Worm (Caenorhabditis elegans) whole organism, early embryonic: ENCODE data around the gene F42A8.1.

Experiments
- B0310.2 ChIP-seq: sonication (generic microtip); optimal IDR thresholded peaks from 2 replicates; lab custom pipeline; 2016; ENCODE audit warnings: mild to moderate bottlenecking, missing genetic modification characterization, missing compliant biosample characterization
- F13C5.2 ChIP-seq: sonication (generic microtip); optimal IDR thresholded peaks from 2 replicates; lab custom pipeline; 2017; ENCODE audit warnings: mild to moderate bottlenecking, missing genetic modification characterization, inconsistent platforms, missing compliant biosample characterization
- aly-1 ChIP-seq: sonication (generic microtip); optimal IDR thresholded peaks from 2 replicates; lab custom pipeline; 2016; ENCODE audit warnings: missing genetic modification characterization, missing compliant biosample characterization
- ama-1 ChIP-seq: fragments of 150-350 bp; optimal IDR thresholded peaks from 2 replicates; lab custom pipeline; 2014
- ceh-13 ChIP-seq: fragments of 200-800 bp; sonication (Bioruptor generic); optimal IDR thresholded peaks from 2 replicates; lab custom pipeline; 2018; ENCODE audit warnings: mild to moderate bottlenecking, missing genetic modification characterization, missing compliant biosample characterization
- ceh-36 ChIP-seq: sonication (generic microtip); optimal IDR thresholded peaks from 2 replicates; lab custom pipeline; 2016; ENCODE audit warnings: missing genetic modification characterization, inconsistent platforms, missing compliant biosample characterization
- ets-7 ChIP-seq: sonication (generic microtip); optimal IDR thresholded peaks from 2 replicates; lab custom pipeline; 2016; ENCODE audit warnings: missing genotype, missing genetic modification characterization, missing compliant biosample characterization
- flt-1 ChIP-seq: fragments of 200-800 bp; sonication (Bioruptor generic); IDR thresholded peaks from 2 replicates; pipeline ENCODE4 v1.3.6; 2022; ENCODE audit warnings: missing genetic modification characterization, missing compliant biosample characterization
- hmbx-1 ChIP-seq: sonication (generic microtip); optimal IDR thresholded peaks from 2 replicates; lab custom pipeline; 2016; ENCODE audit warnings: mild to moderate bottlenecking, missing genetic modification characterization, missing compliant biosample characterization
- hmg-4 ChIP-seq: fragments of 200-800 bp; sonication (Bioruptor generic); optimal IDR thresholded peaks from 2 replicates; lab custom pipeline; 2018; ENCODE audit warnings: mild to moderate bottlenecking, missing genetic modification characterization, missing compliant biosample characterization
- hnd-1 ChIP-seq: sonication (generic microtip); optimal IDR thresholded peaks from 2 replicates; lab custom pipeline; 2016; ENCODE audit warnings: missing genetic modification characterization, missing compliant biosample characterization
- pes-1 ChIP-seq: fragments of 200-800 bp; sonication (Bioruptor generic); IDR thresholded peaks from 2 replicates; pipeline ENCODE4 v1.3.6; 2022; ENCODE audit warnings: missing genetic modification reagents, missing genetic modification characterization, missing compliant biosample characterization
- scrt-1 ChIP-seq: fragments of 200-800 bp; sonication (Bioruptor generic); IDR thresholded peaks from 2 replicates; pipeline ENCODE4 v1.3.6; 2022; ENCODE audit warnings: missing genetic modification characterization, missing compliant biosample characterization
- sea-1 ChIP-seq: fragments of 200-800 bp; sonication (Bioruptor generic); conservative IDR thresholded peaks from 2 replicates; pipeline ENCODE4 v1.3.6; 2022; ENCODE audit warnings: missing genetic modification characterization, missing compliant biosample characterization
- tbx-11 ChIP-seq: fragments of 200-800 bp; sonication (Bioruptor generic); IDR thresholded peaks from 2 replicates; pipeline ENCODE4 v1.3.6; 2022; ENCODE audit warnings: missing genetic modification characterization, missing compliant biosample characterization
- tbx-37 ChIP-seq: fragments of 200-800 bp; sonication (Bioruptor generic); conservative IDR thresholded peaks from 2 replicates; pipeline ENCODE4 v1.3.6; 2022; ENCODE audit warnings: missing genetic modification reagents, missing genetic modification characterization, missing compliant biosample characterization
- tra-4 ChIP-seq: sonication (generic microtip); optimal IDR thresholded peaks from 2 replicates; lab custom pipeline; 2017; ENCODE audit warnings: missing genetic modification characterization, missing compliant biosample characterization

The F42A8.1 gene

ce11 chrII:9345116-9345515, 1.3 kb downstream of the F42A8.1 start:
- no peak for TF ChIP-seq aly-1 (tag; lab: Kevin White, UChicago)
- no peak for TF ChIP-seq B0310.2
- TF ChIP-seq ceh-36 (tag; lab: Kevin White, UChicago), result no peak
- TF ChIP-seq ets-7 (tag; lab: Kevin White, UChicago), result no peak
- TF ChIP-seq tbx-11 (GFP tag; lab: Robert Waterston, UW), result no peak
- TF ChIP-seq ama-1 (lab: Kevin White, UChicago), result no peak

- TF ChIP-seq pes-1 (GFP tag; lab: Robert Waterston, UW), result no peak
- no peak for TF ChIP-seq F13C5.2 (tag; lab: Kevin White, UChicago)
- TF ChIP-seq aly-1 (tag; lab: Kevin White, UChicago), result no peak
- TF ChIP-seq sea-1 (GFP tag; lab: Robert Waterston, UW), result no peak
- TF ChIP-seq ceh-13 (GFP tag; lab: Kevin White, UChicago), result no peak
- TF ChIP-seq hmbx-1 (tag; lab: Kevin White, UChicago), result no peak
These were observed 2.4 kb downstream of the F42A8.1 start for ce11 chrII:9343955-9344354.

ce11 chrII:9338859-9339258, 7.5 kb downstream of the F42A8.1 start, which contains the start of gene ttll-12:
TSS of gene ttll-12 (plus strand) at chrII:9338997.
- TF ChIP-seq tbx-37, result no peak
- no peak for TF ChIP-seq flt-1 (GFP tag; lab: Robert Waterston, UW)
- TF ChIP-seq pes-1 (GFP tag; lab: Robert Waterston, UW), result no peak
- no peak for TF ChIP-seq tbx-11 (GFP tag; lab: Robert Waterston, UW)
- TF ChIP-seq aly-1 (tag; lab: Kevin White, UChicago), result no peak
- no peak for TF ChIP-seq scrt-1 (GFP tag; lab: Robert Waterston, UW)
- TF ChIP-seq ets-7 (tag; lab: Kevin White, UChicago), result no peak
- no peak for TF ChIP-seq ceh-13 (GFP tag; lab: Kevin White, UChicago)
- no peak for TF ChIP-seq ama-1 (lab: Kevin White, UChicago)
- TF ChIP-seq B0310.2, result no peak
- TF ChIP-seq tra-4 (tag; lab: Kevin White, UChicago), result no peak
- TF ChIP-seq sea-1 (GFP tag; lab: Robert Waterston, UW), result no peak
- TF ChIP-seq ceh-36 (tag; lab: Kevin White, UChicago), result no peak

- no peak for TF ChIP-seq aly-1 (tag; lab: Kevin White, UChicago)
- no peak for TF ChIP-seq hmg-4 (GFP tag; lab: Kevin White, UChicago)
- TF ChIP-seq tra-4 (tag; lab: Kevin White, UChicago), result no peak
- TF ChIP-seq sea-1 (GFP tag; lab: Robert Waterston, UW), result no peak
- no peak for TF ChIP-seq scrt-1 (GFP tag; lab: Robert Waterston, UW)
- no peak for TF ChIP-seq hmbx-1 (tag; lab: Kevin White, UChicago)
- no peak for TF ChIP-seq flt-1 (GFP tag; lab: Robert Waterston, UW)
- TF ChIP-seq ets-7 (tag; lab: Kevin White, UChicago), result no peak
- TF ChIP-seq tbx-11 (GFP tag; lab: Robert Waterston, UW), result no peak
- no peak for TF ChIP-seq ceh-13 (GFP tag; lab: Kevin White, UChicago)
These were observed 9.7 kb downstream of the F42A8.1 start for ce11 chrII:9336651-9337050.

- TF ChIP-seq pes-1 (GFP tag; lab: Robert Waterston, UW), result no peak
- TF ChIP-seq tra-4 (tag; lab: Kevin White, UChicago), result no peak
- TF ChIP-seq tbx-11 (GFP tag; lab: Robert Waterston, UW), result no peak
- no peak for TF ChIP-seq sea-1 (GFP tag; lab: Robert Waterston, UW)
- no peak for TF ChIP-seq hmbx-1 (tag; lab: Kevin White, UChicago)
These were observed 12.7 kb downstream of the F42A8.1 start, which contains the start of gene scp-1 for ce11 chrII:9333714-9334113. TSS of gene scp-1 (plus strand) at chrII:9334014.

- TF ChIP-seq aly-1 (tag; lab: Kevin White, UChicago) (no peak), B0310.2 (no peak), hmbx-1 (tag; lab: Kevin White, UChicago) (no peak), hmg-4 (GFP tag; lab: Kevin White, UChicago) (no peak), tra-4 (tag; lab: Kevin White, UChicago) (no peak), pes-1 (GFP tag; lab: Robert Waterston, UW) (no peak), ets-7 (tag; lab: Kevin White, UChicago) (no peak), scrt-1 (GFP tag; lab: Robert Waterston, UW) (no peak), tbx-37 (no peak), ceh-13 (GFP tag; lab: Kevin White, UChicago) (no peak), F13C5.2 (tag; lab: Kevin White, UChicago) (no peak), ceh-36 (tag; lab: Kevin White, UChicago) (no peak), sea-1 (GFP tag; lab: Robert Waterston, UW) (no peak), tbx-11 (GFP tag; lab: Robert Waterston, UW) (no peak), hnd-1 (tag; lab: Kevin White, UChicago) (no peak), ama-1 (lab: Kevin White, UChicago) (no peak), flt-1 (GFP tag; lab: Robert Waterston, UW) (no peak)
These were observed 13.4 kb downstream of the F42A8.1 start for ce11 chrII:9333034-9333433.

- TF ChIP-seq hnd-1 (tag; lab: Kevin White, UChicago) (no peak), aly-1 (tag; lab: Kevin White, UChicago) (no peak), pes-1 (GFP tag; lab: Robert Waterston, UW) (no peak)
These were observed 15.0 kb downstream of the F42A8.1 start, which contains the start of gene eif-3.F for ce11 chrII:9331343-9331742. TSS of gene eif-3.F (plus strand) at chrII:9331643.

- no peak for TF ChIP-seq ceh-13 (GFP tag; lab: Kevin White, UChicago)
- no peak for TF ChIP-seq ets-7 (tag; lab: Kevin White, UChicago)
- TF ChIP-seq tbx-11 (GFP tag; lab: Robert Waterston, UW), result no peak
- no peak for TF ChIP-seq hnd-1 (tag; lab: Kevin White, UChicago)
- TF ChIP-seq tbx-37, result no peak
- TF ChIP-seq sea-1 (GFP tag; lab: Robert Waterston, UW), result no peak
- TF ChIP-seq B0310.2, result no peak
- TF ChIP-seq F13C5.2 (tag; lab: Kevin White, UChicago), result no peak
- no peak for TF ChIP-seq ama-1 (lab: Kevin White, UChicago)
- TF ChIP-seq ceh-36 (tag; lab: Kevin White, UChicago), result no peak
- TF ChIP-seq pes-1 (GFP tag; lab: Robert Waterston, UW), result no peak
- TF ChIP-seq hmbx-1 (tag; lab: Kevin White, UChicago), result no peak
- TF ChIP-seq hmg-4 (GFP tag; lab: Kevin White, UChicago), result no peak
- TF ChIP-seq scrt-1 (GFP tag; lab: Robert Waterston, UW), result no peak
- TF ChIP-seq aly-1 (tag; lab: Kevin White, UChicago), result no peak
These were observed 16.9 kb downstream of the F42A8.1 start, which contains the start of gene wbp-2 for ce11 chrII:9329474-9329873. TSS of gene wbp-2 (plus strand) at chrII:9329774.
